Fruit fly (Drosophila melanogaster) whole organism, embryonic: ENCODE data around the gene CG5103.

Experiments used
- Ada2b ChIP-seq: fragments of 200-800 bp; sonication (Bioruptor generic); IDR thresholded peaks from 2 replicates; pipeline ENCODE4 v1.3.6; 2022; ENCODE audit warnings: missing biosample characterization, missing genetic modification characterization
- Adf1 ChIP-seq: fragments of 200-800 bp; sonication (Bioruptor generic); IDR thresholded peaks from 2 replicates; pipeline ENCODE4 v1.3.6; 2022; ENCODE audit warnings: missing biosample characterization, missing genetic modification characterization
- Bdp1 ChIP-seq: fragments of 200-800 bp; sonication (Bioruptor generic); optimal IDR thresholded peaks from 3 replicates; lab custom pipeline; 2016; ENCODE audit warnings: missing biosample characterization, missing genetic modification characterization
- CG10274 ChIP-seq: fragments of 200-800 bp; sonication (Bioruptor generic); optimal IDR thresholded peaks from 3 replicates; lab custom pipeline; 2017; ENCODE audit warnings: missing biosample characterization, mild to moderate bottlenecking, missing genetic modification characterization
- CG1233 ChIP-seq: fragments of 200-800 bp; sonication (Bioruptor generic); optimal IDR thresholded peaks from 4 replicates; lab custom pipeline; 2018; ENCODE audit warnings: missing biosample characterization, mild to moderate bottlenecking, missing genetic modification characterization
- CG13296 ChIP-seq: fragments of 200-800 bp; sonication (Bioruptor generic); optimal IDR thresholded peaks from 3 replicates; lab custom pipeline; 2018; ENCODE audit warnings: missing biosample characterization, mild to moderate bottlenecking, missing genetic modification characterization
- CG14667 ChIP-seq: fragments of 200-800 bp; sonication (Bioruptor generic); IDR thresholded peaks from 2 replicates; pipeline ENCODE4 v1.3.6; 2022; ENCODE audit warnings: missing biosample characterization, missing genetic modification characterization
- CG14710 ChIP-seq: fragments of 200-800 bp; sonication (Bioruptor generic); optimal IDR thresholded peaks from 3 replicates; lab custom pipeline; 2019; ENCODE audit warnings: missing biosample characterization, mild to moderate bottlenecking, missing genetic modification characterization, moderate library complexity
- CG14965 ChIP-seq: fragments of 200-800 bp; sonication (Bioruptor generic); optimal IDR thresholded peaks from 2 replicates; lab custom pipeline; 2016; ENCODE audit warnings: missing biosample characterization, missing genetic modification characterization, borderline replicate concordance
- CG15696 ChIP-seq: fragments of 200-800 bp; sonication (Bioruptor generic); optimal IDR thresholded peaks from 2 replicates; lab custom pipeline; 2019; ENCODE audit warnings: missing biosample characterization, mild to moderate bottlenecking, missing genetic modification characterization, moderate library complexity
- CG17385 ChIP-seq: fragments of 200-800 bp; sonication (Bioruptor generic); optimal IDR thresholded peaks from 3 replicates; lab custom pipeline; 2018; ENCODE audit warnings: missing biosample characterization, mild to moderate bottlenecking, missing genetic modification characterization
- CG17829 ChIP-seq: fragments of 200-800 bp; optimal IDR thresholded peaks from 2 replicates; lab custom pipeline; 2019; ENCODE audit warnings: missing biosample characterization, mild to moderate bottlenecking, missing genetic modification characterization, moderate library complexity
- CG30403 ChIP-seq: fragments of 200-800 bp; sonication (Bioruptor generic); optimal IDR thresholded peaks from 3 replicates; lab custom pipeline; 2016; ENCODE audit warnings: missing biosample characterization, missing genetic modification characterization
- CG31365 ChIP-seq: fragments of 200-800 bp; sonication (Bioruptor generic); optimal IDR thresholded peaks from 2 replicates; lab custom pipeline; 2018; ENCODE audit warnings: missing biosample characterization, mild to moderate bottlenecking, missing genetic modification characterization
- CG31388 ChIP-seq: fragments of 200-800 bp; sonication (Bioruptor generic); optimal IDR thresholded peaks from 2 replicates; lab custom pipeline; 2016; ENCODE audit warnings: missing biosample characterization, missing genetic modification characterization
- CG33557 ChIP-seq: fragments of 200-800 bp; sonication (Bioruptor generic); optimal IDR thresholded peaks from 2 replicates; lab custom pipeline; 2019; ENCODE audit warnings: missing biosample characterization, mild to moderate bottlenecking, missing genetic modification characterization, moderate library complexity
- CG3726 ChIP-seq: fragments of 200-800 bp; sonication (Bioruptor generic); IDR thresholded peaks from 3 replicates; pipeline ENCODE4, ENCODE4 v1.3.6; 2022; ENCODE audit warnings: missing biosample characterization, missing genetic modification characterization
- CG3995 ChIP-seq: fragments of 200-800 bp; sonication (Bioruptor generic); optimal IDR thresholded peaks from 3 replicates; lab custom pipeline; 2016; ENCODE audit warnings: missing biosample characterization, missing genetic modification characterization
- CG4707 ChIP-seq: fragments of 200-800 bp; sonication (Bioruptor generic); optimal IDR thresholded peaks from 2 replicates; lab custom pipeline; 2018; ENCODE audit warnings: missing biosample characterization, mild to moderate bottlenecking, missing genetic modification characterization, moderate library complexity
- CG7271 ChIP-seq: fragments of 200-800 bp; sonication (Bioruptor generic); optimal IDR thresholded peaks from 2 replicates; lab custom pipeline; 2018; ENCODE audit warnings: missing biosample characterization, mild to moderate bottlenecking, missing genetic modification characterization, moderate library complexity
- CG9727 ChIP-seq: fragments of 200-800 bp; sonication (Bioruptor generic); optimal IDR thresholded peaks from 3 replicates; lab custom pipeline; 2017; ENCODE audit warnings: missing biosample characterization, mild to moderate bottlenecking, missing genetic modification characterization
- CHES-1-like ChIP-seq: fragments of 200-800 bp; sonication (Bioruptor generic); optimal IDR thresholded peaks from 2 replicates; lab custom pipeline; 2016; ENCODE audit warnings: missing biosample characterization, missing genetic modification characterization
- CrebB ChIP-seq: fragments of 200-800 bp; sonication (Bioruptor generic); optimal IDR thresholded peaks from 3 replicates; lab custom pipeline; 2018; ENCODE audit warnings: missing biosample characterization, mild to moderate bottlenecking, missing genetic modification characterization
- Hmx ChIP-seq: fragments of 200-800 bp; sonication (Bioruptor generic); optimal IDR thresholded peaks from 2 replicates; lab custom pipeline; 2016; ENCODE audit warnings: missing biosample characterization, missing genetic modification characterization
- Hr3 ChIP-seq: fragments of 200-800 bp; sonication (Bioruptor generic); optimal IDR thresholded peaks from 3 replicates; lab custom pipeline; 2016; ENCODE audit warnings: missing biosample characterization, missing genetic modification characterization
- Hsf ChIP-seq: fragments of 200-800 bp; sonication (Bioruptor generic); optimal IDR thresholded peaks from 3 replicates; lab custom pipeline; 2016; ENCODE audit warnings: missing biosample characterization, missing genetic modification characterization
- Lpt ChIP-seq: fragments of >200 bp; optimal IDR thresholded peaks from 2 replicates; lab custom pipeline; 2018; ENCODE audit warnings: missing biosample characterization, missing genetic modification characterization
- Meics ChIP-seq: fragments of 200-800 bp; sonication (Bioruptor generic); optimal IDR thresholded peaks from 2 replicates; lab custom pipeline; 2017; ENCODE audit warnings: missing biosample characterization, mild to moderate bottlenecking, missing genetic modification characterization
- Neu2 ChIP-seq: fragments of 200-800 bp; sonication (Bioruptor generic); optimal IDR thresholded peaks from 3 replicates; lab custom pipeline; 2016; ENCODE audit warnings: missing biosample characterization, missing genetic modification characterization, borderline replicate concordance
- Sin3A ChIP-seq: fragments of >200 bp; optimal IDR thresholded peaks from 2 replicates; lab custom pipeline; 2018
- Tbp ChIP-seq: fragments of >200 bp; optimal IDR thresholded peaks from 2 replicates; lab custom pipeline; 2018; ENCODE audit warnings: missing biosample characterization, missing genetic modification characterization
- aop ChIP-seq: fragments of 200-800 bp; sonication (Bioruptor generic); IDR thresholded peaks from 2 replicates; pipeline ENCODE4 v1.3.6; 2022; ENCODE audit warnings: missing biosample characterization, missing genetic modification characterization
- ase ChIP-seq: fragments of 200-800 bp; sonication (Bioruptor generic); IDR thresholded peaks from 3 replicates; pipeline ENCODE4 v1.3.6; 2022; ENCODE audit warnings: missing biosample characterization, missing genetic modification characterization
- chn ChIP-seq: fragments of 200-800 bp; sonication (Bioruptor generic); optimal IDR thresholded peaks from 2 replicates; lab custom pipeline; 2016; ENCODE audit warnings: missing biosample characterization, missing genetic modification characterization
- dan ChIP-seq: fragments of 200-800 bp; sonication (Bioruptor generic); IDR thresholded peaks from 2 replicates; pipeline ENCODE4 v1.3.6; 2022; ENCODE audit warnings: missing biosample characterization, missing genetic modification characterization
- eve ChIP-seq, 2 experiments: fragments of >200 bp; optimal IDR thresholded peaks; 2 replicates each; lab custom pipeline; 2017; ENCODE audit warnings: missing biosample characterization in 2 of 2, missing genetic modification characterization in 2 of 2
- exex ChIP-seq: fragments of 200-800 bp; sonication (Bioruptor generic); optimal IDR thresholded peaks from 4 replicates; lab custom pipeline; 2018; ENCODE audit warnings: missing biosample characterization, mild to moderate bottlenecking, missing genetic modification characterization, moderate library complexity
- grau ChIP-seq: fragments of 200-800 bp; optimal IDR thresholded peaks from 3 replicates; lab custom pipeline; 2019; ENCODE audit warnings: missing biosample characterization, mild to moderate bottlenecking, missing genetic modification characterization, moderate library complexity
- gsb ChIP-seq: fragments of 200-800 bp; sonication (Bioruptor generic); IDR thresholded peaks from 2 replicates; pipeline ENCODE4 v1.3.6; 2022; ENCODE audit warnings: missing biosample characterization, missing genetic modification characterization
- h ChIP-seq: fragments of >200 bp; optimal IDR thresholded peaks from 2 replicates; lab custom pipeline; 2017
- hbn ChIP-seq: fragments of 200-800 bp; sonication (Bioruptor generic); IDR thresholded peaks from 2 replicates; pipeline ENCODE4 v1.3.6; 2022; ENCODE audit warnings: missing biosample characterization, missing genetic modification characterization; ENCODE audit not compliant: partially characterized antibody
- kah ChIP-seq: fragments of 200-800 bp; sonication (Bioruptor generic); optimal IDR thresholded peaks from 2 replicates; lab custom pipeline; 2018; ENCODE audit warnings: missing biosample characterization, mild to moderate bottlenecking, missing genetic modification characterization
- ken ChIP-seq: fragments of 200-800 bp; sonication (Bioruptor generic); IDR thresholded peaks from 3 replicates; pipeline ENCODE4 v1.3.6; 2022; ENCODE audit warnings: missing biosample characterization, missing genetic modification characterization
- nerfin-1 ChIP-seq: fragments of 200-800 bp; sonication (Bioruptor generic); optimal IDR thresholded peaks from 3 replicates; lab custom pipeline; 2019; ENCODE audit warnings: missing biosample characterization, mild to moderate bottlenecking, missing genetic modification characterization, moderate library complexity
- nerfin-2 ChIP-seq: fragments of 200-800 bp; sonication (Bioruptor generic); IDR thresholded peaks from 2 replicates; pipeline ENCODE4 v1.3.6; 2022; ENCODE audit warnings: missing biosample characterization, missing genetic modification characterization; ENCODE audit not compliant: partially characterized antibody
- pnt ChIP-seq: fragments of 200-800 bp; sonication (Bioruptor generic); optimal IDR thresholded peaks from 3 replicates; lab custom pipeline; 2016; ENCODE audit warnings: missing biosample characterization, missing genetic modification characterization
- prd ChIP-seq, 3 experiments: fragments of >200 bp in 2 of 3; fragments of 200-800 bp in 1 of 3; sonication (Bioruptor generic) in 1 of 3; optimal IDR thresholded peaks in 2 of 3; IDR thresholded peaks in 1 of 3; 2 replicates in 2 of 3; 3 replicates in 1 of 3; pipeline versions ENCODE4 v1.3.6 to Lab custom; 2017 to 2022; ENCODE audit warnings: missing biosample characterization in 1 of 3, missing genetic modification characterization in 1 of 3
- row ChIP-seq: fragments of 200-800 bp; sonication (Bioruptor generic); IDR thresholded peaks from 3 replicates; pipeline ENCODE4 v1.3.6; 2022; ENCODE audit warnings: missing biosample characterization, missing genetic modification characterization
- salm ChIP-seq: fragments of 200-800 bp; sonication (Bioruptor generic); optimal IDR thresholded peaks from 2 replicates; lab custom pipeline; 2018; ENCODE audit warnings: missing biosample characterization, mild to moderate bottlenecking, missing genetic modification characterization
- so ChIP-seq: fragments of 200-800 bp; sonication (Bioruptor generic); IDR thresholded peaks from 3 replicates; pipeline ENCODE4 v1.3.6; 2022; ENCODE audit warnings: missing biosample characterization, missing genetic modification characterization
- sug ChIP-seq: fragments of 200-800 bp; optimal IDR thresholded peaks from 2 replicates; lab custom pipeline; 2019; ENCODE audit warnings: missing biosample characterization, mild to moderate bottlenecking, missing genetic modification characterization, moderate library complexity
- wor ChIP-seq: fragments of 200-800 bp; sonication (Bioruptor generic); IDR thresholded peaks from 2 replicates; pipeline ENCODE4 v1.3.6; 2022; ENCODE audit warnings: missing biosample characterization, missing genetic modification characterization

The CG5103 gene

dm6 chr3L:18274188-18274587 lies 19.9 kb downstream of the CG5103 start (continued):
- TF ChIP-seq CG17385 (GFP tag; lab: Kevin White, UChicago) (peak; percentile 10), Hr3 (GFP tag; lab: Kevin White, UChicago) (no peak), Meics (GFP tag; lab: Kevin White, UChicago) (no peak), CG4707 (no peak), wor (GFP tag; lab: Robert Waterston, UW) (no peak), CG9727 (GFP tag; lab: Kevin White, UChicago) (peak; percentile 66), gsb (no peak), row (peak; percentile 57; the same call in 2 of the 3 replicates), sug (no peak), CG31388 (GFP tag; lab: Kevin White, UChicago) (no peak), CrebB (tag; lab: Kevin White, UChicago) (no peak), nerfin-1 (tag; lab: Kevin White, UChicago) (no peak), exex (tag; lab: Kevin White, UChicago) (no peak), nerfin-2 (GFP tag; lab: Robert Waterston, UW) (no peak), CG14710 (tag; lab: Kevin White, UChicago) (peak; percentile 47), pnt (GFP tag; lab: Kevin White, UChicago) (no peak), ase (no peak), h (no peak), CG3995 (no peak), CG17829 (tag; lab: Kevin White, UChicago) (peak; percentile 57), chn (GFP tag; lab: Kevin White, UChicago) (no peak), dan (GFP tag; lab: Robert Waterston, UW) (no peak), eve (GFP tag; optimal IDR thresholded peaks at IDR 0.05; lab: Kevin White, UChicago) (no peak), CHES-1-like (GFP tag; lab: Kevin White, UChicago) (no peak), salm (tag; lab: Kevin White, UChicago) (no peak), aop (GFP tag; lab: Robert Waterston, UW) (no peak), CG13296 (GFP tag; lab: Kevin White, UChicago) (no peak), CG14667 (GFP tag; lab: Robert Waterston, UW) (no peak), CG14965 (no peak), Bdp1 (GFP tag; lab: Kevin White, UChicago) (no peak), so (GFP tag; lab: Robert Waterston, UW) (0 out of 3 replicates have a peak, but pooled peaks have one; percentile 29), grau (peak; percentile 39), Ada2b (GFP tag; lab: Robert Waterston, UW) (no peak), CG30403 (GFP tag; lab: Kevin White, UChicago) (no peak), CG1233 (GFP tag; lab: Kevin White, UChicago) (no peak), Neu2 (no peak), Sin3A (no peak), kah (GFP tag; lab: Kevin White, UChicago) (no peak), CG15696 (peak; percentile 73), CG10274 (GFP tag; lab: Kevin White, UChicago) (no peak), hbn (no peak), Tbp (no peak), CG31365 (no peak), Hsf (GFP tag; lab: Kevin White, UChicago) (peak; percentile 4), prd (optimal IDR thresholded peaks at IDR 0.05; lab: Kevin White, UChicago) (no peak), prd (GFP tag; IDR thresholded peaks at IDR 0.05; lab: Robert Waterston, UW) (peak; percentile 71; the same call in 2 of the 3 replicates), Hmx (GFP tag; lab: Kevin White, UChicago) (no peak), Adf1 (GFP tag; lab: Robert Waterston, UW) (no peak), CG7271 (peak; percentile 21), Lpt (GFP tag; lab: Kevin White, UChicago) (no peak), CG33557 (peak; percentile 55), ken (GFP tag; lab: Robert Waterston, UW) (0 out of 3 replicates have a peak, but pooled peaks have one; percentile 35), CG3726 (GFP tag; lab: Robert Waterston, UW) (no peak)
